Fruit fly (Drosophila melanogaster) whole organism, embryonic: Measurements from ENCODE around the gene Sf3b1.
A peak's percentile ranks its signal among the peaks of the same experiment; 100 is the strongest.

Experiments
- Atf3 ChIP-seq: fragments of 200-800 bp; sonication (Bioruptor generic); optimal IDR thresholded peaks from 3 replicates; lab custom pipeline; 2016; ENCODE audit warnings: missing biosample characterization, missing genetic modification characterization
- BtbVII ChIP-seq: fragments of 200-800 bp; sonication (Bioruptor generic); optimal IDR thresholded peaks from 3 replicates; lab custom pipeline; 2017; ENCODE audit warnings: missing biosample characterization, mild to moderate bottlenecking, missing genetic modification characterization
- CG10147 ChIP-seq: fragments of 200-800 bp; sonication (Bioruptor generic); optimal IDR thresholded peaks from 2 replicates; lab custom pipeline; 2019; ENCODE audit warnings: missing biosample characterization, mild to moderate bottlenecking, missing genetic modification characterization, moderate library complexity
- CG11504 ChIP-seq: fragments of 200-800 bp; sonication (Bioruptor generic); optimal IDR thresholded peaks from 3 replicates; lab custom pipeline; 2019; ENCODE audit warnings: missing biosample characterization, mild to moderate bottlenecking, missing genetic modification characterization, moderate library complexity
- CG11723 ChIP-seq: fragments of 200-800 bp; sonication (Bioruptor generic); optimal IDR thresholded peaks from 2 replicates; lab custom pipeline; 2017; ENCODE audit warnings: missing biosample characterization, mild to moderate bottlenecking, missing genetic modification characterization
- CG12104 ChIP-seq: fragments of 200-800 bp; sonication (Bioruptor generic); optimal IDR thresholded peaks from 3 replicates; lab custom pipeline; 2016; ENCODE audit warnings: missing biosample characterization, missing genetic modification characterization
- CG12659 ChIP-seq: fragments of 200-800 bp; sonication (Bioruptor generic); optimal IDR thresholded peaks from 3 replicates; lab custom pipeline; 2017; ENCODE audit warnings: mild to moderate bottlenecking, missing biosample characterization, missing genetic modification reagents, missing genetic modification characterization
- CG13775 ChIP-seq: fragments of 200-800 bp; sonication (Bioruptor generic); optimal IDR thresholded peaks from 3 replicates; lab custom pipeline; 2017; ENCODE audit warnings: missing biosample characterization, mild to moderate bottlenecking, missing genetic modification characterization
- CG15011 ChIP-seq: fragments of 200-800 bp; sonication (Bioruptor generic); optimal IDR thresholded peaks from 3 replicates; lab custom pipeline; 2018; ENCODE audit warnings: missing biosample characterization, mild to moderate bottlenecking, missing genetic modification characterization
- CG15514 ChIP-seq: fragments of 200-800 bp; sonication (Bioruptor generic); optimal IDR thresholded peaks from 3 replicates; lab custom pipeline; 2017; ENCODE audit warnings: missing biosample characterization, missing genetic modification characterization, mild to moderate bottlenecking, moderate library complexity, missing genetic modification reagents
- CG17361 ChIP-seq: fragments of 200-800 bp; sonication (Bioruptor generic); IDR thresholded peaks from 3 replicates; pipeline ENCODE4 v1.3.6; 2022; ENCODE audit warnings: missing biosample characterization, missing genetic modification characterization
- CG17912 ChIP-seq: fragments of 200-800 bp; sonication (Bioruptor generic); optimal IDR thresholded peaks from 2 replicates; lab custom pipeline; 2018; ENCODE audit warnings: missing biosample characterization, mild to moderate bottlenecking, missing genetic modification characterization
- CG2678 ChIP-seq: fragments of 200-800 bp; sonication (Bioruptor generic); optimal IDR thresholded peaks from 3 replicates; lab custom pipeline; 2019; ENCODE audit warnings: missing biosample characterization, mild to moderate bottlenecking, missing genetic modification characterization, moderate library complexity
- CG31388 ChIP-seq: fragments of 200-800 bp; sonication (Bioruptor generic); optimal IDR thresholded peaks from 2 replicates; lab custom pipeline; 2016; ENCODE audit warnings: missing biosample characterization, missing genetic modification characterization
- CG3838 ChIP-seq: fragments of 200-800 bp; sonication (Bioruptor generic); optimal IDR thresholded peaks from 3 replicates; lab custom pipeline; 2016; ENCODE audit warnings: missing biosample characterization, missing genetic modification characterization
- CG4617 ChIP-seq: fragments of 200-800 bp; sonication (Bioruptor generic); optimal IDR thresholded peaks from 3 replicates; lab custom pipeline; 2016; ENCODE audit warnings: missing biosample characterization, missing genetic modification characterization, borderline replicate concordance
- CG5953 ChIP-seq: fragments of 200-800 bp; sonication (Bioruptor generic); IDR thresholded peaks from 2 replicates; pipeline ENCODE4 v1.3.6; 2022; ENCODE audit warnings: missing biosample characterization, missing genetic modification characterization
- CG6254 ChIP-seq: fragments of 200-800 bp; sonication (Bioruptor generic); optimal IDR thresholded peaks from 3 replicates; lab custom pipeline; 2017; ENCODE audit warnings: mild to moderate bottlenecking, missing biosample characterization, missing genetic modification reagents, missing genetic modification characterization
- CG6854 ChIP-seq: fragments of 200-800 bp; sonication (Bioruptor generic); optimal IDR thresholded peaks from 3 replicates; lab custom pipeline; 2017; ENCODE audit warnings: missing biosample characterization, mild to moderate bottlenecking, missing genetic modification characterization
- CG8359 ChIP-seq: fragments of 200-800 bp; sonication (Bioruptor generic); optimal IDR thresholded peaks from 2 replicates; lab custom pipeline; 2017; ENCODE audit warnings: missing biosample characterization, mild to moderate bottlenecking, missing genetic modification characterization, borderline replicate concordance
- CG9609 ChIP-seq: fragments of 200-800 bp; sonication (Bioruptor generic); optimal IDR thresholded peaks from 3 replicates; lab custom pipeline; 2016; ENCODE audit warnings: missing biosample characterization, missing genetic modification characterization
- CG9817 ChIP-seq: fragments of 200-800 bp; sonication (Bioruptor generic); optimal IDR thresholded peaks from 2 replicates; lab custom pipeline; 2018; ENCODE audit warnings: missing biosample characterization, mild to moderate bottlenecking, missing genetic modification characterization, moderate library complexity
- CTCF ChIP-seq: fragments of 200-800 bp; sonication (Bioruptor generic); optimal IDR thresholded peaks from 2 replicates; lab custom pipeline; 2017; ENCODE audit warnings: missing biosample characterization, mild to moderate bottlenecking, missing genetic modification characterization, moderate library complexity
- Chrac-16 ChIP-seq: fragments of 200-800 bp; sonication (Bioruptor generic); optimal IDR thresholded peaks from 3 replicates; lab custom pipeline; 2016; ENCODE audit warnings: missing biosample characterization, missing genetic modification characterization
- D19A ChIP-seq: fragments of 200-800 bp; optimal IDR thresholded peaks from 3 replicates; lab custom pipeline; 2019; ENCODE audit warnings: missing biosample characterization, mild to moderate bottlenecking, missing genetic modification characterization, moderate library complexity
- Dad ChIP-seq: fragments of 200-800 bp; sonication (Bioruptor generic); optimal IDR thresholded peaks from 3 replicates; lab custom pipeline; 2016; ENCODE audit warnings: missing biosample characterization, missing genetic modification characterization
- Dll ChIP-seq: fragments of 200-800 bp; sonication (Bioruptor generic); IDR thresholded peaks from 4 replicates; pipeline ENCODE4 v1.3.6; 2022; ENCODE audit warnings: missing biosample characterization, missing genetic modification characterization; ENCODE audit not compliant: partially characterized antibody
- E2f1 ChIP-seq: fragments of 200-800 bp; sonication (Bioruptor generic); IDR thresholded peaks from 2 replicates; pipeline ENCODE4 v1.3.6; 2022; ENCODE audit warnings: missing biosample characterization, missing genetic modification characterization
- E2f2 ChIP-seq: fragments of 200-800 bp; sonication (Bioruptor generic); IDR thresholded peaks from 2 replicates; pipeline ENCODE4 v1.3.6; 2022; ENCODE audit warnings: missing biosample characterization, missing genetic modification characterization
- Ets65A ChIP-seq: fragments of 200-800 bp; sonication (Bioruptor generic); peaks from one replicate; lab custom pipeline; 2016; ENCODE audit warnings: missing biosample characterization, missing genetic modification characterization
- Hr51 ChIP-seq, 2 experiments: fragments of 200-800 bp; sonication (Bioruptor generic); optimal IDR thresholded peaks; 2 replicates in 1 of 2; 3 replicates in 1 of 2; lab custom pipeline; 2016 to 2018; ENCODE audit warnings: missing biosample characterization in 2 of 2, missing genetic modification characterization in 2 of 2, mild to moderate bottlenecking in 1 of 2, moderate library complexity in 1 of 2
- Hr78 ChIP-seq, 2 experiments: fragments of 200-800 bp in 1 of 2; fragments of >200 bp in 1 of 2; sonication (Bioruptor generic) in 1 of 2; optimal IDR thresholded peaks; 2 replicates each; lab custom pipeline; 2017 to 2019; ENCODE audit warnings: missing biosample characterization in 2 of 2, missing genetic modification characterization in 2 of 2, mild to moderate bottlenecking in 1 of 2, moderate library complexity in 1 of 2
- NC2α ChIP-seq: fragments of 200-800 bp; sonication (Bioruptor generic); optimal IDR thresholded peaks from 2 replicates; lab custom pipeline; 2016; ENCODE audit warnings: missing biosample characterization, missing genetic modification characterization
- Usf ChIP-seq: fragments of 200-800 bp; sonication (Bioruptor generic); optimal IDR thresholded peaks from 2 replicates; lab custom pipeline; 2017; ENCODE audit warnings: missing genotype, missing biosample characterization, missing genetic modification characterization
- bab2 ChIP-seq: fragments of 200-800 bp; sonication (Bioruptor generic); optimal IDR thresholded peaks from 2 replicates; lab custom pipeline; 2016; ENCODE audit warnings: missing biosample characterization, missing genetic modification characterization
- bcd ChIP-seq: fragments of 200-800 bp; sonication (Bioruptor generic); optimal IDR thresholded peaks from 2 replicates; lab custom pipeline; 2017; ENCODE audit warnings: missing biosample characterization, mild to moderate bottlenecking, missing genetic modification characterization
- bsh ChIP-seq, 2 experiments: fragments of 200-800 bp; sonication (Bioruptor generic); optimal IDR thresholded peaks; 2 replicates each; lab custom pipeline; 2017 to 2018; ENCODE audit warnings: mild to moderate bottlenecking in 2 of 2, missing biosample characterization in 2 of 2, missing genetic modification characterization in 2 of 2, moderate library complexity in 1 of 2
- cad ChIP-seq: fragments of >200 bp; optimal IDR thresholded peaks from 2 replicates; lab custom pipeline; 2017; ENCODE audit warnings: missing biosample characterization, missing genetic modification characterization
- croc ChIP-seq: fragments of 200-800 bp; sonication (Bioruptor generic); conservative IDR thresholded peaks from 3 replicates; pipeline ENCODE4 v1.3.6; 2022; ENCODE audit warnings: missing biosample characterization, missing genetic modification characterization
- fru ChIP-seq: fragments of >200 bp; optimal IDR thresholded peaks from 2 replicates; lab custom pipeline; 2017
- gsb-n ChIP-seq: fragments of 200-800 bp; sonication (Bioruptor generic); optimal IDR thresholded peaks from 3 replicates; lab custom pipeline; 2018; ENCODE audit warnings: missing biosample characterization, mild to moderate bottlenecking, missing genetic modification characterization
- nom ChIP-seq: fragments of 200-800 bp; sonication (Bioruptor generic); optimal IDR thresholded peaks from 2 replicates; lab custom pipeline; 2017; ENCODE audit warnings: missing biosample characterization, missing genetic modification characterization, mild to moderate bottlenecking, moderate library complexity, missing genetic modification reagents
- onecut ChIP-seq: fragments of 200-800 bp; sonication (Bioruptor generic); IDR thresholded peaks from 2 replicates; pipeline ENCODE4 v1.3.6; 2022; ENCODE audit warnings: missing biosample characterization, missing genetic modification characterization
- ro ChIP-seq: fragments of 200-800 bp; sonication (Bioruptor generic); IDR thresholded peaks from 2 replicates; pipeline ENCODE4 v1.3.6; 2022; ENCODE audit warnings: missing biosample characterization, missing genetic modification characterization
- row ChIP-seq: fragments of 200-800 bp; sonication (Bioruptor generic); IDR thresholded peaks from 3 replicates; pipeline ENCODE4 v1.3.6; 2022; ENCODE audit warnings: missing biosample characterization, missing genetic modification characterization
- tio ChIP-seq: fragments of 200-800 bp; sonication (Bioruptor generic); optimal IDR thresholded peaks from 2 replicates; lab custom pipeline; 2017; ENCODE audit warnings: missing biosample characterization, missing genetic modification characterization, inconsistent platforms
- ttk ChIP-seq: fragments of 200-800 bp; sonication (Bioruptor generic); IDR thresholded peaks from 2 replicates; pipeline ENCODE4 v2.1.2; 2022; ENCODE audit warnings: missing biosample characterization, missing genetic modification characterization
- unc-4 ChIP-seq: fragments of 200-800 bp; sonication (Bioruptor generic); IDR thresholded peaks from 2 replicates; pipeline ENCODE4 v1.3.6; 2022; ENCODE audit warnings: missing biosample characterization, missing genetic modification characterization; ENCODE audit not compliant: partially characterized antibody
- vnd ChIP-seq: fragments of 200-800 bp; sonication (Bioruptor generic); IDR thresholded peaks from 3 replicates; pipeline ENCODE4 v1.3.6; 2022; ENCODE audit warnings: missing biosample characterization, missing genetic modification characterization; ENCODE audit not compliant: partially characterized antibody
- yki ChIP-seq: fragments of >200 bp; optimal IDR thresholded peaks from 3 replicates; lab custom pipeline; 2018

Gene Sf3b1

DNA sequence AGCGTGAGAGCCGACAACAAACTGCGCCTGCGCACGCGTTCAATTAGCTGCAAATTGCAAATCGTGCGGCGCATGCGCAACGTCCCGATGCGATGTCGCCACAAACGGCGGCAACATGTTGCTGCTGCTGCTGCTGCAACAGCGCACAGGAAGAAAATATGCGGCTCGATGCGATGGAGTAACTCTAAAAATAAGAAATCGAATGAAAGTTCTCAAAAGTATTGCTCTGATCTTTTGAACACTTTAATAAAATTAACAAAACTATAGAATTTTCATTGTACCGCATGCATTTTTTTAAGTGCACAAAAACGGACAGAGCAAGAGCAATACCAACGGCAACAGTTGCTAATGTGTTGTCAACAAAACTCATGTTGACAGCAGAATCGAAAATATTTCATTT, 38.0 kb downstream of the Sf3b1 start (continued):
- TF ChIP-seq NC2α (GFP tag; lab: Kevin White, UChicago) (no peak), gsb-n (tag; lab: Kevin White, UChicago) (peak; percentile 35), CG12104 (no peak), CG10147 (no peak), tio (GFP tag; lab: Kevin White, UChicago) (peak; percentile 36), CG6854 (GFP tag; lab: Kevin White, UChicago) (no peak), row (GFP tag; lab: Robert Waterston, UW) (peak; percentile 57; the same call in 2 of the 3 replicates), E2f1 (GFP tag; lab: Robert Waterston, UW) (no peak), BtbVII (GFP tag; lab: Kevin White, UChicago) (no peak), Ets65A (GFP tag; lab: Kevin White, UChicago) (no peak), Dll (no peak), Atf3 (GFP tag; lab: Kevin White, UChicago) (peak; percentile 20), Chrac-16 (GFP tag; lab: Kevin White, UChicago) (peak; percentile 63), croc (GFP tag; lab: Robert Waterston, UW) (peak; percentile 31; the same call in 1 of the 3 replicates), CTCF (GFP tag; lab: Kevin White, UChicago) (no peak), CG5953 (GFP tag; lab: Robert Waterston, UW) (no peak), CG15514 (GFP tag; lab: Kevin White, UChicago) (no peak), CG3838 (GFP tag; lab: Kevin White, UChicago) (no peak), ro (no peak), Usf (GFP tag; lab: Kevin White, UChicago) (no peak), CG11723 (GFP tag; lab: Kevin White, UChicago) (no peak), CG9609 (GFP tag; lab: Kevin White, UChicago) (peak; percentile 14)
- TF ChIP-seq, all 482 proteins: peak for 118

DNA sequence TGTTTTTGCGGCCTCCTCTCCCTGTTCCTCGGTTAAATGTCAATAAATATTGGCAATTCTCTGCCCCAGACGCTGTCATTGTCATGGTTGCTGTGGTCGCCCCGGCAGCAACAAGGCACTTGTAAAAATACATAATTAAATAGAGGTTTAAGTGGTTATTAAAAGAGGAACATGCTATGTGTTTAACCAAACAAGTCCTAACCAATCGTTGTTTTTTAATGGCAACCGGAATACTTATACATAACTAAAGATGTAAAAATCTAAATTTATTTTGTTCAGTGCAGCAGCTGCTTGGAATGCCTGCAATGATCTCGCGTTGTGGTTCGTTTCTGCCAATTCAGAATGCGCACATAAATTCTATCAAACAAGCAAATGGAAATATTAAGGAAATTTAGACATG, 38.8 kb downstream of the Sf3b1 start:
- TF ChIP-seq CG12659 (GFP tag; lab: Kevin White, UChicago) (no peak), CG8359 (GFP tag; lab: Kevin White, UChicago) (no peak), vnd (GFP tag; lab: Robert Waterston, UW) (no peak), CG15011 (GFP tag; lab: Kevin White, UChicago) (no peak), unc-4 (GFP tag; lab: Robert Waterston, UW) (no peak), cad (GFP tag; lab: Kevin White, UChicago) (no peak), bcd (GFP tag; lab: Kevin White, UChicago) (no peak), CG17912 (GFP tag; lab: Kevin White, UChicago) (no peak), yki (no peak), CG31388 (GFP tag; lab: Kevin White, UChicago) (no peak), D19A (no peak), E2f2 (GFP tag; lab: Robert Waterston, UW) (no peak), CG2678 (tag; lab: Kevin White, UChicago) (no peak), fru (no peak)

DNA sequence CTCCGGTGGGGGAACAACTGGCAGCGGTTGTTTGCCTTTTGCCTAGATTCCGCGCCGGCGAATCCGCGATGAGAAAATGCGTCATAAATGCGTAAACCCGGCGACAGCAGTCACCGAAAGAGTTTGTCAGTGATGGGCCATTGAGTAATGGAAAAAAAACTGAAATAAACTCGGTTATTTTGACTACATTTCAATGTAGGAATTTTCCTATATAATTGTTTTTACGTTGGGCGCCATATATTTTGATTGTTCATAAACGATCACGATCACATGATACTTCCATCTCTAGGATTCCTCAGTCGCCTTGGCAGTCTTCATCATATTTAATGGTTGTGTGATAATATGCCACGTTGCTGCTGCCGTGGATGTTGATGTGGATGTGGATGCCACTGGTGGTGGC, 40.0 kb downstream of the Sf3b1 start:
- TF ChIP-seq CG17912 (GFP tag; lab: Kevin White, UChicago) (no peak), Ets65A (GFP tag; lab: Kevin White, UChicago) (peak; percentile 56), bsh (GFP tag; optimal IDR thresholded peaks at IDR 0.05; lab: Kevin White, UChicago) (peak in 1 of 2 experiments; percentile 40), CG4617 (GFP tag; lab: Kevin White, UChicago) (no peak), Hr51 (GFP tag; optimal IDR thresholded peaks at IDR 0.05; lab: Kevin White, UChicago) (no peak), CG11504 (tag; lab: Kevin White, UChicago) (no peak), bab2 (GFP tag; lab: Kevin White, UChicago) (no peak), croc (GFP tag; lab: Robert Waterston, UW) (no peak), CG6254 (GFP tag; lab: Kevin White, UChicago) (no peak), CG13775 (GFP tag; lab: Kevin White, UChicago) (no peak), nom (peak; percentile 56), onecut (no peak), Dad (GFP tag; lab: Kevin White, UChicago) (no peak), Hr78 (GFP tag; optimal IDR thresholded peaks at IDR 0.05; lab: Kevin White, UChicago) (no peak), CG9817 (tag; lab: Kevin White, UChicago) (no peak), CG15514 (GFP tag; lab: Kevin White, UChicago) (no peak), ttk (no peak), CG17361 (GFP tag; lab: Robert Waterston, UW) (0 out of 3 replicates have a peak, but pooled peaks have one; percentile 24)
